Worm (Caenorhabditis elegans): Measurements from ENCODE around the gene F07H5.10.

ce11 chrII:8853960-8854359 lies 45.6 kb upstream of the F07H5.10 start:
- no peak for TF ChIP-seq mab-5 (tag; optimal IDR thresholded peaks at IDR 0.05)
- no peak for TF ChIP-seq nhr-77 (tag; optimal IDR thresholded peaks at IDR 0.05)
